Fruit fly (Drosophila melanogaster) whole organism, prepupa: ENCODE data around the gene S6k.

Experiments
- CG10631 ChIP-seq: fragments of 200-800 bp; sonication (Bioruptor generic); optimal IDR thresholded peaks from 2 replicates; lab custom pipeline; 2016; ENCODE audit warnings: missing biosample characterization, missing genetic modification characterization
- CG10669 ChIP-seq: fragments of 200-800 bp; sonication (Bioruptor generic); optimal IDR thresholded peaks from 3 replicates; lab custom pipeline; 2018; ENCODE audit warnings: missing biosample characterization, mild to moderate bottlenecking, missing genetic modification characterization, moderate library complexity
- CG11762 ChIP-seq: fragments of 200-800 bp; sonication (Bioruptor generic); optimal IDR thresholded peaks from 3 replicates; lab custom pipeline; 2016; ENCODE audit warnings: missing biosample characterization, missing genetic modification characterization; ENCODE audit not compliant: insufficient read depth
- CG11902 ChIP-seq: fragments of 200-800 bp; sonication (Bioruptor generic); optimal IDR thresholded peaks from 3 replicates; lab custom pipeline; 2016; ENCODE audit warnings: missing biosample characterization, missing genetic modification characterization
- CG1621 ChIP-seq: fragments of 200-800 bp; sonication (Bioruptor generic); optimal IDR thresholded peaks from 3 replicates; lab custom pipeline; 2018; ENCODE audit warnings: missing biosample characterization, mild to moderate bottlenecking, missing genetic modification characterization
- CG16779 ChIP-seq: fragments of 200-800 bp; sonication (Bioruptor generic); optimal IDR thresholded peaks from 3 replicates; lab custom pipeline; 2017; ENCODE audit warnings: missing biosample characterization, mild to moderate bottlenecking, missing genetic modification characterization
- CG31627 ChIP-seq: fragments of 200-800 bp; sonication (Bioruptor generic); optimal IDR thresholded peaks from 3 replicates; lab custom pipeline; 2016; ENCODE audit warnings: missing biosample characterization, missing genetic modification characterization
- CG32006 ChIP-seq: fragments of 200-800 bp; sonication (Bioruptor generic); optimal IDR thresholded peaks from 3 replicates; lab custom pipeline; 2017; ENCODE audit warnings: missing biosample characterization, mild to moderate bottlenecking, missing genetic modification characterization
- CG3919 ChIP-seq: fragments of 200-800 bp; sonication (Bioruptor generic); optimal IDR thresholded peaks from 3 replicates; lab custom pipeline; 2016; ENCODE audit warnings: missing biosample characterization, missing genetic modification characterization
- CG4318 ChIP-seq: fragments of 200-800 bp; sonication (Bioruptor generic); optimal IDR thresholded peaks from 3 replicates; lab custom pipeline; 2017; ENCODE audit warnings: missing biosample characterization, mild to moderate bottlenecking, missing genetic modification characterization
- CG6854 ChIP-seq: fragments of 200-800 bp; sonication (Bioruptor generic); optimal IDR thresholded peaks from 2 replicates; lab custom pipeline; 2017; ENCODE audit warnings: missing biosample characterization, mild to moderate bottlenecking, missing genetic modification characterization
- CG7368 ChIP-seq: fragments of 200-800 bp; sonication (Bioruptor generic); optimal IDR thresholded peaks from 3 replicates; lab custom pipeline; 2016; ENCODE audit warnings: missing biosample characterization, missing genetic modification characterization
- CG8119 ChIP-seq: fragments of 200-800 bp; sonication (Bioruptor generic); IDR thresholded peaks from 3 replicates; pipeline ENCODE4 v1.3.6; 2022; ENCODE audit warnings: missing biosample characterization, missing genetic modification characterization
- CG8319 ChIP-seq: fragments of 200-800 bp; sonication (Bioruptor generic); optimal IDR thresholded peaks from 3 replicates; lab custom pipeline; 2016; ENCODE audit warnings: missing biosample characterization, missing genetic modification characterization
- Eip78C ChIP-seq: fragments of 200-800 bp; sonication (Bioruptor generic); peaks from one replicate; lab custom pipeline; 2016; ENCODE audit warnings: missing biosample characterization, missing genetic modification characterization
- Eip93F ChIP-seq: fragments of 200-800 bp; sonication (Bioruptor generic); optimal IDR thresholded peaks from 2 replicates; lab custom pipeline; 2016; ENCODE audit warnings: missing biosample characterization, mild to moderate bottlenecking, missing genetic modification characterization
- Ets21C ChIP-seq: fragments of 200-800 bp; sonication (Bioruptor generic); optimal IDR thresholded peaks from 3 replicates; lab custom pipeline; 2016; ENCODE audit warnings: missing biosample characterization, missing genetic modification characterization
- Ets96B ChIP-seq: fragments of 200-800 bp; optimal IDR thresholded peaks from 2 replicates; lab custom pipeline; 2019; ENCODE audit warnings: missing biosample characterization, mild to moderate bottlenecking, missing genetic modification characterization, moderate library complexity
- Hr39 ChIP-seq: fragments of 200-800 bp; sonication (Bioruptor generic); optimal IDR thresholded peaks from 2 replicates; lab custom pipeline; 2016; ENCODE audit warnings: missing biosample characterization, missing genetic modification characterization
- Hr4 ChIP-seq: fragments of 200-800 bp; sonication (Bioruptor generic); optimal IDR thresholded peaks from 3 replicates; lab custom pipeline; 2016; ENCODE audit warnings: missing biosample characterization, missing genetic modification characterization
- Lpt ChIP-seq: fragments of 200-800 bp; sonication (Bioruptor generic); optimal IDR thresholded peaks from 3 replicates; lab custom pipeline; 2016; ENCODE audit warnings: missing biosample characterization, missing genetic modification characterization
- Met ChIP-seq: fragments of 200-800 bp; sonication (Bioruptor generic); optimal IDR thresholded peaks from 3 replicates; lab custom pipeline; 2016; ENCODE audit warnings: missing biosample characterization, missing genetic modification characterization
- OdsH ChIP-seq: fragments of 200-800 bp; sonication (Bioruptor generic); optimal IDR thresholded peaks from 3 replicates; lab custom pipeline; 2016; ENCODE audit warnings: missing biosample characterization, missing genetic modification characterization
- Smox ChIP-seq: fragments of 200-800 bp; sonication (Bioruptor generic); optimal IDR thresholded peaks from 3 replicates; lab custom pipeline; 2016; ENCODE audit warnings: missing biosample characterization, missing genetic modification characterization
- Sox102F ChIP-seq: fragments of 200-800 bp; sonication (Bioruptor generic); optimal IDR thresholded peaks from 2 replicates; lab custom pipeline; 2016; ENCODE audit warnings: missing biosample characterization, mild to moderate bottlenecking, missing genetic modification characterization
- Sox14 ChIP-seq: fragments of 200-800 bp; sonication (Bioruptor generic); optimal IDR thresholded peaks from 3 replicates; lab custom pipeline; 2016; ENCODE audit warnings: missing biosample characterization, missing genetic modification characterization
- Sox15 ChIP-seq: fragments of 200-800 bp; sonication (Bioruptor generic); optimal IDR thresholded peaks from 3 replicates; lab custom pipeline; 2016; ENCODE audit warnings: missing biosample characterization, missing genetic modification characterization
- achi ChIP-seq: fragments of 200-800 bp; sonication (Bioruptor generic); optimal IDR thresholded peaks from 3 replicates; lab custom pipeline; 2016; ENCODE audit warnings: missing biosample characterization, missing genetic modification characterization
- dsx ChIP-seq: fragments of 200-800 bp; optimal IDR thresholded peaks from 3 replicates; lab custom pipeline; 2019; ENCODE audit warnings: missing biosample characterization, mild to moderate bottlenecking, missing genetic modification characterization, moderate library complexity; ENCODE audit not compliant: poor library complexity, severe bottlenecking
- fd59A ChIP-seq: fragments of 200-800 bp; sonication (Bioruptor generic); optimal IDR thresholded peaks from 2 replicates; lab custom pipeline; 2017; ENCODE audit warnings: missing biosample characterization, mild to moderate bottlenecking, missing genetic modification characterization, missing genetic modification reagents
- fd85E ChIP-seq: fragments of 200-800 bp; sonication (Bioruptor generic); optimal IDR thresholded peaks from 3 replicates; lab custom pipeline; 2016; ENCODE audit warnings: missing biosample characterization, missing genetic modification characterization
- lz ChIP-seq: fragments of 200-800 bp; sonication (Bioruptor generic); optimal IDR thresholded peaks from 3 replicates; lab custom pipeline; 2016; ENCODE audit warnings: missing biosample characterization, missing genetic modification characterization
- net ChIP-seq: fragments of 200-800 bp; sonication (Bioruptor generic); optimal IDR thresholded peaks from 3 replicates; lab custom pipeline; 2016; ENCODE audit warnings: missing biosample characterization, missing genetic modification characterization
- pdm3 ChIP-seq: fragments of 200-800 bp; sonication (Bioruptor generic); optimal IDR thresholded peaks from 3 replicates; lab custom pipeline; 2016; ENCODE audit warnings: missing biosample characterization, missing genetic modification characterization
- spab ChIP-seq: fragments of 200-800 bp; sonication (Bioruptor generic); optimal IDR thresholded peaks from 2 replicates; lab custom pipeline; 2017; ENCODE audit warnings: missing biosample characterization, mild to moderate bottlenecking, missing genetic modification characterization, missing genetic modification reagents
- ss ChIP-seq, 2 experiments: fragments of 200-800 bp; sonication (Bioruptor generic); optimal IDR thresholded peaks; 2 replicates in 1 of 2; 3 replicates in 1 of 2; lab custom pipeline; 2017 to 2018; ENCODE audit warnings: mild to moderate bottlenecking in 2 of 2, missing biosample characterization in 2 of 2, missing genetic modification characterization in 2 of 2, moderate library complexity in 1 of 2
- svp ChIP-seq: fragments of 200-800 bp; sonication (Bioruptor generic); peaks from one replicate; lab custom pipeline; 2016; ENCODE audit warnings: missing biosample characterization, missing genetic modification characterization
- topi ChIP-seq: fragments of 200-800 bp; sonication (Bioruptor generic); optimal IDR thresholded peaks from 3 replicates; lab custom pipeline; 2016; ENCODE audit warnings: missing biosample characterization, missing genetic modification characterization

S6k gene

dm6 chr3L:5751740-5752579 is 58.8 kb downstream of the S6k start, which contains the start of gene DnaJ-1 (continued):
- no peak for TF ChIP-seq Lpt (GFP tag; lab: Kevin White, UChicago)
- TF ChIP-seq Ets96B (tag; lab: Kevin White, UChicago), result no peak
- peak; percentile 52 for TF ChIP-seq CG16779 (tag; lab: Kevin White, UChicago)
- TF ChIP-seq Sox15 (GFP tag; lab: Kevin White, UChicago), result no peak
- peak; percentile 32 for TF ChIP-seq CG1621 (tag; lab: Kevin White, UChicago)
- TF ChIP-seq ss (GFP tag; optimal IDR thresholded peaks at IDR 0.05; lab: Kevin White, UChicago), result peak; percentile 69 to 84
- no peak for TF ChIP-seq CG10669 (GFP tag; lab: Kevin White, UChicago)
- TF ChIP-seq CG32006 (GFP tag; lab: Kevin White, UChicago), result no peak
- TF ChIP-seq CG11762 (GFP tag; lab: Kevin White, UChicago), result no peak
- peak; percentile 37 for TF ChIP-seq CG31627 (GFP tag; lab: Kevin White, UChicago)
- peak; percentile 61 for TF ChIP-seq Sox14 (GFP tag; lab: Kevin White, UChicago)
- TF ChIP-seq fd85E, result no peak
- TF ChIP-seq lz (GFP tag; lab: Kevin White, UChicago), result peak; percentile 6
- TF ChIP-seq CG3919 (GFP tag; lab: Kevin White, UChicago), result no peak
- TF ChIP-seq Met (GFP tag; lab: Kevin White, UChicago), result no peak
- TF ChIP-seq CG8319 (GFP tag; lab: Kevin White, UChicago), result no peak
- no peak for TF ChIP-seq Ets21C (GFP tag; lab: Kevin White, UChicago)
- TF ChIP-seq achi (GFP tag; lab: Kevin White, UChicago), result peak; percentile 15
- peak; percentile 64 for TF ChIP-seq dsx
- TF ChIP-seq spab (GFP tag; lab: Kevin White, UChicago), result no peak
- no peak for TF ChIP-seq CG11902
- TF ChIP-seq net (GFP tag; lab: Kevin White, UChicago), result no peak
- TF ChIP-seq Smox, result no peak
- peak; percentile 54 for TF ChIP-seq Sox102F
- TF ChIP-seq CG10631, result peak; percentile 18

dm6 chr3L:5751417-5751739 is 59.4 kb downstream of the S6k start:
- TF ChIP-seq CG4318 (GFP tag; lab: Kevin White, UChicago), result no peak
- TF ChIP-seq Hr39 (GFP tag; lab: Kevin White, UChicago), result no peak
- TF ChIP-seq pdm3 (GFP tag; lab: Kevin White, UChicago), result no peak
- TF ChIP-seq CG8119 (GFP tag; lab: Robert Waterston, UW), result no peak
- TF ChIP-seq OdsH, result no peak
- no peak for TF ChIP-seq topi (GFP tag; lab: Kevin White, UChicago)
- TF ChIP-seq fd59A (GFP tag; lab: Kevin White, UChicago), result no peak
- no peak for TF ChIP-seq Lpt (GFP tag; lab: Kevin White, UChicago)
- no peak for TF ChIP-seq net (GFP tag; lab: Kevin White, UChicago)
- TF ChIP-seq ss (GFP tag; optimal IDR thresholded peaks at IDR 0.05; lab: Kevin White, UChicago), result no peak
- no peak for TF ChIP-seq Hr4 (GFP tag; lab: Kevin White, UChicago)
- no peak for TF ChIP-seq CG7368 (GFP tag; lab: Kevin White, UChicago)
- no peak for TF ChIP-seq CG6854 (GFP tag; lab: Kevin White, UChicago)
- no peak for TF ChIP-seq CG31627 (GFP tag; lab: Kevin White, UChicago)
- no peak for TF ChIP-seq Eip93F
- TF ChIP-seq svp, result no peak
- no peak for TF ChIP-seq Sox15 (GFP tag; lab: Kevin White, UChicago)
- TF ChIP-seq spab (GFP tag; lab: Kevin White, UChicago), result no peak
- TF ChIP-seq Eip78C (GFP tag; lab: Kevin White, UChicago), result no peak
